Worm (Caenorhabditis elegans) whole organism, early embryonic: Measurements from ENCODE around the gene ZK1251.3.

Source experiments
- B0310.2 ChIP-seq: sonication (generic microtip); optimal IDR thresholded peaks from 2 replicates; lab custom pipeline; 2016; ENCODE audit warnings: mild to moderate bottlenecking, missing genetic modification characterization, missing compliant biosample characterization
- ama-1 ChIP-seq: fragments of 150-350 bp; optimal IDR thresholded peaks from 2 replicates; lab custom pipeline; 2014
- ceh-13 ChIP-seq: fragments of 200-800 bp; sonication (Bioruptor generic); optimal IDR thresholded peaks from 2 replicates; lab custom pipeline; 2018; ENCODE audit warnings: mild to moderate bottlenecking, missing genetic modification characterization, missing compliant biosample characterization
- ceh-36 ChIP-seq: sonication (generic microtip); optimal IDR thresholded peaks from 2 replicates; lab custom pipeline; 2016; ENCODE audit warnings: missing genetic modification characterization, inconsistent platforms, missing compliant biosample characterization
- ets-7 ChIP-seq: sonication (generic microtip); optimal IDR thresholded peaks from 2 replicates; lab custom pipeline; 2016; ENCODE audit warnings: missing genotype, missing genetic modification characterization, missing compliant biosample characterization
- flt-1 ChIP-seq: fragments of 200-800 bp; sonication (Bioruptor generic); IDR thresholded peaks from 2 replicates; pipeline ENCODE4 v1.3.6; 2022; ENCODE audit warnings: missing genetic modification characterization, missing compliant biosample characterization
- hmbx-1 ChIP-seq: sonication (generic microtip); optimal IDR thresholded peaks from 2 replicates; lab custom pipeline; 2016; ENCODE audit warnings: mild to moderate bottlenecking, missing genetic modification characterization, missing compliant biosample characterization
- hnd-1 ChIP-seq: sonication (generic microtip); optimal IDR thresholded peaks from 2 replicates; lab custom pipeline; 2016; ENCODE audit warnings: missing genetic modification characterization, missing compliant biosample characterization
- scrt-1 ChIP-seq: fragments of 200-800 bp; sonication (Bioruptor generic); IDR thresholded peaks from 2 replicates; pipeline ENCODE4 v1.3.6; 2022; ENCODE audit warnings: missing genetic modification characterization, missing compliant biosample characterization
- tra-4 ChIP-seq: sonication (generic microtip); optimal IDR thresholded peaks from 2 replicates; lab custom pipeline; 2017; ENCODE audit warnings: missing genetic modification characterization, missing compliant biosample characterization

- TF ChIP-seq tra-4 = no peak
- TF ChIP-seq ceh-36 = no peak
- TF ChIP-seq ama-1 (lab: Kevin White, UChicago) = no peak
- TF ChIP-seq scrt-1 = no peak
- TF ChIP-seq flt-1 (GFP tag; lab: Robert Waterston, UW) = no peak
- TF ChIP-seq B0310.2 (tag; lab: Kevin White, UChicago) = no peak
- TF ChIP-seq ets-7 (tag; lab: Kevin White, UChicago) = no peak
- TF ChIP-seq hnd-1 = no peak
- no peak for TF ChIP-seq hmbx-1
- no peak for TF ChIP-seq ceh-13 (GFP tag; lab: Kevin White, UChicago)
Observed at ce11 chrIV:9677226-9677992, 6.0 kb upstream of the ZK1251.3 start.
